Fruit fly (Drosophila melanogaster): ENCODE data around the gene JhI-21.

JhI-21 gene

DNA sequence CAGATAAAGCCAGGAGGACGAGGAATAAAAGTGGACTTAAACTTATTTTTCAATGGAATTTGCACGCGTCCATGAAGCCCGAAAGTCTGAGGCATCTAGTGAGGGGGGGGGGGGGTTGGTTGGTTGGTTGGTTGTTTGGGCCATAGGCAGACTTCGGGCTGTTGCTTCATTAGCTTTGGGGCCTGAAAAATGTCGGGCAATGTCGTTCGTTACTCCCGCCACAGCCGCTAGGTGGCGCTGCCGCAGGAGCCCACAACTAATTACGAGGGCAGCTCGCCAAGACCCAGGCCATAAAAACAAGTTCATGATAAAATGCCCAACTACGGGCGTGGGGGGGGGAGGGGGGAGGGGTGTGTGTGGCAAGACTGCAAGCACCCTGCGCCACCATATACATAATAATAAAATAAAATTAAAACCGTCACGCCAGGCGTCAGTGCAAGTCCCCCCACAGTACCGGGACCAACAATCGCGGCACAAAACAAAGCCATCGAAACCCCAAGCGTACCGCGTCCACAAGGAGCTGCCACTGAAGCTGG is 22.3 kb upstream of the JhI-21 start (continued):
- TF ChIP-seq bsh (GFP tag; optimal IDR thresholded peaks at IDR 0.05) (no peak), vfl (GFP tag; optimal IDR thresholded peaks at IDR 0.05) (no peak), stwl (tag; optimal IDR thresholded peaks at IDR 0.05) (no peak), ro (GFP tag; IDR thresholded peaks at IDR 0.05) (no peak), az2 (GFP tag; optimal IDR thresholded peaks at IDR 0.05) (no peak), vnd (GFP tag; IDR thresholded peaks at IDR 0.05; ENCODE audit: partially characterized antibody) (no peak), CG2202 (tag; optimal IDR thresholded peaks at IDR 0.05) (no peak), CG18619 (GFP tag; optimal IDR thresholded peaks at IDR 0.05) (no peak), prd (optimal IDR thresholded peaks at IDR 0.05) (no peak), prd (GFP tag; IDR thresholded peaks at IDR 0.05) (peak; percentile 30; the same call in 1 of the 3 replicates), luna (GFP tag; optimal IDR thresholded peaks at IDR 0.05) (no peak), CG14710 (tag; optimal IDR thresholded peaks at IDR 0.05) (no peak), jumu (GFP tag; optimal IDR thresholded peaks at IDR 0.05) (no peak), crol (GFP tag; IDR thresholded peaks at IDR 0.05) (peak; percentile 58), ash1 (GFP tag; optimal IDR thresholded peaks at IDR 0.05) (no peak), CG4328 (GFP tag; optimal IDR thresholded peaks at IDR 0.05) (no peak), CG9797 (GFP tag; optimal IDR thresholded peaks at IDR 0.05) (no peak), Dbx (GFP tag; IDR thresholded peaks at IDR 0.05) (no peak), CG4617 (GFP tag; optimal IDR thresholded peaks at IDR 0.05; ENCODE audit: borderline replicate concordance) (no peak), insv (GFP tag; optimal IDR thresholded peaks at IDR 0.05) (no peak), CG34376 (GFP tag; optimal IDR thresholded peaks at IDR 0.05) (no peak), CG10979 (tag; optimal IDR thresholded peaks at IDR 0.05) (no peak), zen2 (GFP tag; IDR thresholded peaks at IDR 0.05; ENCODE audit: partially characterized antibody) (no peak), CG4424 (GFP tag; optimal IDR thresholded peaks at IDR 0.05) (no peak), CG2199 (GFP tag; IDR thresholded peaks at IDR 0.05) (0 out of 3 replicates have a peak, but pooled peaks have one; percentile 22), Med (GFP tag) (peak; percentile 26), CG11504 (tag; optimal IDR thresholded peaks at IDR 0.05) (no peak), Vsx1 (GFP tag; optimal IDR thresholded peaks at IDR 0.05) (no peak), CG14667 (GFP tag; IDR thresholded peaks at IDR 0.05) (no peak), Nf-YA (GFP tag; IDR thresholded peaks at IDR 0.05) (no peak), CG9932 (GFP tag; IDR thresholded peaks at IDR 0.05) (no peak), Abd-B (GFP tag; optimal IDR thresholded peaks at IDR 0.05) (no peak), Hr39 (optimal IDR thresholded peaks at IDR 0.05) (peak; percentile 60), Kr (GFP tag; optimal IDR thresholded peaks at IDR 0.05) (no peak), ap (GFP tag; IDR thresholded peaks at IDR 0.05) (no peak), Usf (GFP tag; optimal IDR thresholded peaks at IDR 0.05) (no peak)

DNA sequence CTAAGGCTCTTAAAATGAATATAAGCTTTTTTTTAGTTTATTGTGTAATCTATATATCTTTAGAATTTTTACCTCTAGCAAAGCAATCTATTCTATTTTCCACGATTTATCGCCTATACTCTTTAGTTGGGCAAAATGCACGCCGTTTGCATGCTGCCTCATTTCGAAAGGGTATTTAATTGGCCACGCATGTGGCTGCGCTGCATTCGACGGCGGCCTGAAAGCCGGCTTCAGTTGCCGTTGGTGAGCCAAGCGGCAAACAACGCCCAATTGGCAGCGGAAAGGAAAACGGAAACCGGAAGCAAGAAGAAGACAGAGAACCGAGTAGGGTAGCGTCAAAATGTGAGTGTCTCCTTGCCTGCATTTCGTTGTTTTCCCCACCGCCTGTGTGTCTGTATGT is 20.0 kb upstream of the JhI-21 start, which contains the start of gene CG14947:
Gene CG14947, plus strand, starts transcription at position 251 of the 400 bp plus-strand sequence.
- TF ChIP-seq CG18262 (tag; optimal IDR thresholded peaks at IDR 0.05): no peak
- TF ChIP-seq ci (GFP tag; IDR thresholded peaks at IDR 0.05): peak; percentile 72
- no peak for TF ChIP-seq CG12299 (tag; optimal IDR thresholded peaks at IDR 0.05)
- TF ChIP-seq Chrac-16 (GFP tag; optimal IDR thresholded peaks at IDR 0.05): no peak
- 0 out of 2 replicates have a peak, but pooled peaks have one; percentile 28 for TF ChIP-seq Awh (GFP tag; IDR thresholded peaks at IDR 0.05)
- no peak for TF ChIP-seq CG8765 (GFP tag; IDR thresholded peaks at IDR 0.05)
- TF ChIP-seq CG10543 (GFP tag; optimal IDR thresholded peaks at IDR 0.05): no peak
- TF ChIP-seq croc (GFP tag; conservative IDR thresholded peaks at IDR 0.05): no peak
- no peak for TF ChIP-seq exex (tag; optimal IDR thresholded peaks at IDR 0.05)
- peak; percentile 12 for TF ChIP-seq ATbp (GFP tag; optimal IDR thresholded peaks at IDR 0.05)
- no peak for TF ChIP-seq bcd (GFP tag; optimal IDR thresholded peaks at IDR 0.05)
- TF ChIP-seq HLH54F (GFP tag; optimal IDR thresholded peaks at IDR 0.05): no peak
- peak; percentile 23 for TF ChIP-seq CG10979 (tag; optimal IDR thresholded peaks at IDR 0.05)
- TF ChIP-seq Hr39 (optimal IDR thresholded peaks at IDR 0.05): no peak
- TF ChIP-seq fd102C (GFP tag; optimal IDR thresholded peaks at IDR 0.05): peak; percentile 52
- TF ChIP-seq unpg (GFP tag; optimal IDR thresholded peaks at IDR 0.05): no peak
- no peak for TF ChIP-seq CG2889 (GFP tag; IDR thresholded peaks at IDR 0.05)
- no peak for TF ChIP-seq CG7839 (tag; optimal IDR thresholded peaks at IDR 0.05)
- no peak for TF ChIP-seq Fer3 (tag; optimal IDR thresholded peaks at IDR 0.05)
